Fruit fly (Drosophila melanogaster): ENCODE data around the gene eIF3l.

eIF3l gene

DNA sequence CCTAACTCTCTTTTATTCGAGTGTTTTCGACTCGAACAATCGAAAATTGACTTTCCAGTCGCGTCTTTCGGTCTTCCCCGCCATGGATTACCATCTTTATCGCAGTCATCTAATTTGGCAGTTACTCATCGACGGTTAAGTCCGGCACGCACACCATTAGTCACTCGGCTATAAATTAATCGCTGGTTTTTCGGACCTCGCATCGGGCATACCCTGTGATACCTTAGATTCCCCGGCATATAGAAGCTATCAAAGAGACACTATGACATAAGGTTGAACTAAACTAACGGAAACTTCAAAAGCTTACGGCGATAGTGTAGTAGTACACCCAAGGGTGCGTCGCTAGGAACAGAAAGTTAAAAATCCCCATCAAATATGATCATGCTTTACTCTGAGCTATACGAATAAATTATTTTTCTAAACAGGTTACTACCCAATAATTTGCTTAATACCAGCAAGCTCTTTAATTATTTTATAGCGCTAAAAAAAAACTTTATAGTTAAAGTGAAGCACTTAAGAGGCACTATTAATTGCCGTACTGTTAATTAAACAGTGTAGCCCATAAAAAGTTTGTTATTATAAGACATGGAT, 33.0 kb upstream of the eIF3l start:
- TF ChIP-seq CG9705 (GFP tag; optimal IDR thresholded peaks at IDR 0.05) (no peak), Dif (GFP tag; optimal IDR thresholded peaks at IDR 0.05; ENCODE audit: partially characterized antibody) (no peak), sv (GFP tag; optimal IDR thresholded peaks at IDR 0.05) (no peak), pan (optimal IDR thresholded peaks at IDR 0.05) (no peak), foxo (GFP tag; optimal IDR thresholded peaks at IDR 0.05) (no peak), Rel (GFP tag; optimal IDR thresholded peaks at IDR 0.05) (no peak), Rel (tag; optimal IDR thresholded peaks at IDR 0.05) (peak; percentile 30)

DNA sequence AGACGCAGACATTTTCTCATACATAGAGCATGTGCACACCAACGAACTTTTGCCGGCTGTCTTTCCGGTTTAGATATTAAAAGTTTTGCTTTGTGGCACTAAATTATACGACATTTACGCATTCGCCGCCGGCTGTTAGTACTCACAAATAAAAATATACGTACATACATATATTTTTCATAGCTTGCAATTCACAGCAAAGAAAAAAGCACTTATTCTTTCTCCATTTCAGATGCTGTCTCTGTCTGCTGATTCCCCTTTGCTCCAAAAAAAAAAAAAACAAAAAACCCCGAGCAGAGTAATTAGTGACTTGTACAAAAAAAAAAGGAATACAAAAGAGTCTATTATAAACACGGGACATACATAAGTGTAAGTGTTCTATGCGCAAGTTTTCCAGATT, 31.4 kb upstream of the eIF3l start, which contains the start of gene CAH2:
Gene CAH2 (plus strand): TSS at position 301 of the 400 bp plus-strand sequence.
- no peak for TF ChIP-seq woc (GFP tag; optimal IDR thresholded peaks at IDR 0.05)
- TF ChIP-seq CG9705 (GFP tag; optimal IDR thresholded peaks at IDR 0.05), result no peak
- TF ChIP-seq ey (GFP tag; optimal IDR thresholded peaks at IDR 0.05), result no peak
- TF ChIP-seq sage (GFP tag; optimal IDR thresholded peaks at IDR 0.05), result no peak
- TF ChIP-seq dl (GFP tag; optimal IDR thresholded peaks at IDR 0.05; ENCODE audit: insufficient read depth in 1 of 2, partially characterized antibody in 2 of 2), result no peak
- no peak for TF ChIP-seq OdsH (GFP tag; optimal IDR thresholded peaks at IDR 0.05)
- TF ChIP-seq sv (GFP tag; optimal IDR thresholded peaks at IDR 0.05), result no peak
- TF ChIP-seq brk (GFP tag; optimal IDR thresholded peaks at IDR 0.05), result no peak
- TF ChIP-seq br (GFP tag; optimal IDR thresholded peaks at IDR 0.05), result no peak
- no peak for TF ChIP-seq foxo (GFP tag; optimal IDR thresholded peaks at IDR 0.05)
- TF ChIP-seq Myc (optimal IDR thresholded peaks at IDR 0.05), result no peak
- TF ChIP-seq N (GFP tag; optimal IDR thresholded peaks at IDR 0.05), result no peak
- TF ChIP-seq CG32264 (GFP tag; optimal IDR thresholded peaks at IDR 0.05), result no peak
- TF ChIP-seq rgr (GFP tag; optimal IDR thresholded peaks at IDR 0.05), result no peak
- TF ChIP-seq dsf (GFP tag; optimal IDR thresholded peaks at IDR 0.05; ENCODE audit: borderline replicate concordance), result no peak
- no peak for TF ChIP-seq Vsx2 (GFP tag; optimal IDR thresholded peaks at IDR 0.05; ENCODE audit: partially characterized antibody)
- TF ChIP-seq usp (GFP tag; optimal IDR thresholded peaks at IDR 0.05), result no peak
- TF ChIP-seq tai (GFP tag; optimal IDR thresholded peaks at IDR 0.05), result no peak
- TF ChIP-seq h (GFP tag; optimal IDR thresholded peaks at IDR 0.05), result no peak
- no peak for TF ChIP-seq Hnf4 (GFP tag; optimal IDR thresholded peaks at IDR 0.05)

dm6 chr3L:12175382-12175781, 29.5 kb upstream of the eIF3l start, which contains the start of gene Rh7:
Rh7 (minus strand) TSS chr3L:12175482.
- TF ChIP-seq tai (GFP tag; optimal IDR thresholded peaks at IDR 0.05) (no peak), dsf (GFP tag; optimal IDR thresholded peaks at IDR 0.05; ENCODE audit: borderline replicate concordance) (no peak), CG9705 (GFP tag; optimal IDR thresholded peaks at IDR 0.05) (no peak), CrebA (GFP tag; optimal IDR thresholded peaks at IDR 0.05; ENCODE audit: borderline replicate concordance) (no peak), ey (GFP tag; optimal IDR thresholded peaks at IDR 0.05) (no peak), OdsH (GFP tag; optimal IDR thresholded peaks at IDR 0.05) (no peak), jim (GFP tag; optimal IDR thresholded peaks at IDR 0.05) (no peak)

- TF ChIP-seq Hr78 (GFP tag; optimal IDR thresholded peaks at IDR 0.05) (no peak), usp (GFP tag; optimal IDR thresholded peaks at IDR 0.05) (no peak), woc (GFP tag; optimal IDR thresholded peaks at IDR 0.05) (no peak), Myc (optimal IDR thresholded peaks at IDR 0.05) (no peak), psq (GFP tag; optimal IDR thresholded peaks at IDR 0.05) (no peak), Jra (GFP tag; optimal IDR thresholded peaks at IDR 0.05) (no peak), Dfd (GFP tag; optimal IDR thresholded peaks at IDR 0.05) (no peak), ey (GFP tag; optimal IDR thresholded peaks at IDR 0.05) (no peak), h (GFP tag; optimal IDR thresholded peaks at IDR 0.05) (no peak), Vsx2 (GFP tag; optimal IDR thresholded peaks at IDR 0.05; ENCODE audit: partially characterized antibody) (no peak), dmrt93B (GFP tag; optimal IDR thresholded peaks at IDR 0.05) (no peak), fru (GFP tag; optimal IDR thresholded peaks at IDR 0.05) (no peak), sv (GFP tag; optimal IDR thresholded peaks at IDR 0.05) (no peak)
Measured at dm6 chr3L:12163693-12164092, 17.8 kb upstream of the eIF3l start, which contains the start of gene CG9760. CG9760 (minus strand) TSS chr3L:12163735.

DNA sequence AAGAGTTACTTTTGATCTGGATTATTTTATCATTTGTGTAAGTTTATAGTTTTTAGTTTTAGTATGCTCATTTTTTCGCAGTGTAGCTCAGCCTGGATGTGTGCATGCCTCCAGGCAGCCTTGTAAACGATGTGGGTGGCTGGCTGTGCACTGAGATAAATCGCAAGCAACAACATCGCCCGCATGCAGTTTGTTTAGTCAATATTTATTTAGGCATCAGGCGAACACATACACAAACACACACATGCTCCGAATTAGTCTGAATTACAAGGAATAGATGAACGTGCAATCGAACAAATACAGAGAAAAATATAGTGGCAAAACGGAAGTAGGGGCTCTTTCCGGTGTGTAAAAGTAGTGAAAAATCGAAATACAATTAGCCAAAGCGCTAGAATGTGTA, 17.2 kb upstream of the eIF3l start:
- no peak for TF ChIP-seq foxo (GFP tag; optimal IDR thresholded peaks at IDR 0.05)
- TF ChIP-seq Dif (GFP tag; optimal IDR thresholded peaks at IDR 0.05; ENCODE audit: partially characterized antibody), result no peak
- no peak for TF ChIP-seq h (GFP tag; optimal IDR thresholded peaks at IDR 0.05)
- no peak for TF ChIP-seq sv (GFP tag; optimal IDR thresholded peaks at IDR 0.05)
- no peak for TF ChIP-seq tai (GFP tag; optimal IDR thresholded peaks at IDR 0.05)
